Worm (Caenorhabditis elegans) whole organism, L1 larva: ENCODE measurements around the gene ssq-3.

Experiments used
- efl-1 ChIP-seq, 4 experiments: fragments of 150-350 bp; optimal IDR thresholded peaks in 3 of 4; peaks in 1 of 4; 1 replicate in 1 of 4; 2 replicates in 3 of 4; lab custom pipeline; 2014; ENCODE audit warnings: missing biosample characterization in 2 of 4, missing genetic modification characterization in 2 of 4, missing genetic modification reagents in 2 of 4
- efl-3 ChIP-seq: fragments of 200-800 bp; sonication (Bioruptor generic); optimal IDR thresholded peaks from 2 replicates; lab custom pipeline; 2018; ENCODE audit warnings: mild to moderate bottlenecking, missing genetic modification characterization, missing compliant biosample characterization
- elt-3 ChIP-seq, 6 experiments: fragments of 150-350 bp in 1 of 6; sonication (generic microtip); optimal IDR thresholded peaks; 2 replicates each; lab custom pipeline; 2017 to 2018; ENCODE audit warnings: missing biosample characterization in 6 of 6, missing genetic modification characterization in 6 of 6, inconsistent platforms in 1 of 6
- irx-1 ChIP-seq: sonication (generic microtip); optimal IDR thresholded peaks from 2 replicates; lab custom pipeline; 2016; ENCODE audit warnings: missing genetic modification characterization, missing compliant biosample characterization
- tbx-2 ChIP-seq: sonication (generic microtip); optimal IDR thresholded peaks from 2 replicates; lab custom pipeline; 2016; ENCODE audit warnings: missing genetic modification characterization, missing compliant biosample characterization
- tlp-1 ChIP-seq: fragments of 150-350 bp; optimal IDR thresholded peaks from 2 replicates; lab custom pipeline; 2014; ENCODE audit warnings: missing biosample characterization, missing genetic modification characterization
- unc-62 ChIP-seq: fragments of 150-350 bp; optimal IDR thresholded peaks from 2 replicates; lab custom pipeline; 2014; ENCODE audit warnings: missing biosample characterization, missing genetic modification reagents, missing genetic modification characterization
- zag-1 ChIP-seq: fragments of 150-350 bp; optimal IDR thresholded peaks from 2 replicates; lab custom pipeline; 2014; ENCODE audit warnings: missing biosample characterization, missing genetic modification characterization

The ssq-3 gene

DNA sequence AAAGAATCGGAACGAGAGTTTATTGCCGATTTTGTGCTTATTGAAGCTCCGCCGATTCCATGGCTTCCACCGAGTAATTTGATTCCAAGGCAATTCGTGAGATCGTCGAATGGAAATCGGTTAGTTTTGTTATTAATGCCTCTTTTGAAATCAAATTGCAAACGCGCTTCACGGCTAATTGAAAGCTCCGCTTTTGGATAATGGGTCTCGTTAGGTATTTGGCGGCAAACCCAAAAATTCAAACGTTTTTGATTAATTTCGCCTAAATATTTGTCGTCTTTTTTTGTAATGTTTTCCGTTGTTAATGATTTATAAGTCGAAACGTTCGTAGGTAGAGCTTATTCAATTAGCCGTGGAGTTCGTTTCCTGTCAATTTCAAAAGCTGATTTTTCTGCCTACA is 48.2 kb downstream of the ssq-3 start:
- TF ChIP-seq tlp-1 (tag; lab: Kevin White, UChicago): no peak
- no peak for TF ChIP-seq tbx-2
- peak in 1 of 2 experiments; percentile 92 for TF ChIP-seq efl-1 (optimal IDR thresholded peaks at IDR 0.05; lab: Kevin White, UChicago)
- no peak for TF ChIP-seq efl-1 (GFP tag; optimal IDR thresholded peaks at IDR 0.05 in 1 of 2; lab: Kevin White, UChicago)
- no peak for TF ChIP-seq unc-62 (GFP tag; lab: Kevin White, UChicago)
- no peak for TF ChIP-seq elt-3 (tag; optimal IDR thresholded peaks at IDR 0.05; lab: Kevin White, UChicago)
- no peak for TF ChIP-seq efl-3 (GFP tag; lab: Kevin White, UChicago)
- TF ChIP-seq zag-1: no peak
- TF ChIP-seq irx-1 (tag; lab: Kevin White, UChicago): no peak
